Fruit fly (Drosophila melanogaster) Kc167 (cell line): ENCODE measurements around the gene EMC6.

Source experiments
- Myc ChIP-seq: fragments of >200 bp; optimal IDR thresholded peaks from 2 replicates; lab custom pipeline; 2017; ENCODE audit warnings: missing external identifiers
- Sin3A ChIP-seq: fragments of >200 bp; optimal IDR thresholded peaks from 2 replicates; lab custom pipeline; 2018; ENCODE audit warnings: missing external identifiers
- h ChIP-seq: fragments of >200 bp; optimal IDR thresholded peaks from 3 replicates; lab custom pipeline; 2018; ENCODE audit warnings: missing external identifiers
- insv ChIP-seq: fragments of >200 bp; optimal IDR thresholded peaks from 3 replicates; lab custom pipeline; 2018; ENCODE audit warnings: missing external identifiers
- psq ChIP-seq: fragments of >200 bp; optimal IDR thresholded peaks from 2 replicates; lab custom pipeline; 2017; ENCODE audit warnings: missing external identifiers
- ttk ChIP-seq: sonication (Bioruptor generic); optimal IDR thresholded peaks from 2 replicates; lab custom pipeline; 2017; ENCODE audit warnings: missing external identifiers

EMC6 gene

DNA sequence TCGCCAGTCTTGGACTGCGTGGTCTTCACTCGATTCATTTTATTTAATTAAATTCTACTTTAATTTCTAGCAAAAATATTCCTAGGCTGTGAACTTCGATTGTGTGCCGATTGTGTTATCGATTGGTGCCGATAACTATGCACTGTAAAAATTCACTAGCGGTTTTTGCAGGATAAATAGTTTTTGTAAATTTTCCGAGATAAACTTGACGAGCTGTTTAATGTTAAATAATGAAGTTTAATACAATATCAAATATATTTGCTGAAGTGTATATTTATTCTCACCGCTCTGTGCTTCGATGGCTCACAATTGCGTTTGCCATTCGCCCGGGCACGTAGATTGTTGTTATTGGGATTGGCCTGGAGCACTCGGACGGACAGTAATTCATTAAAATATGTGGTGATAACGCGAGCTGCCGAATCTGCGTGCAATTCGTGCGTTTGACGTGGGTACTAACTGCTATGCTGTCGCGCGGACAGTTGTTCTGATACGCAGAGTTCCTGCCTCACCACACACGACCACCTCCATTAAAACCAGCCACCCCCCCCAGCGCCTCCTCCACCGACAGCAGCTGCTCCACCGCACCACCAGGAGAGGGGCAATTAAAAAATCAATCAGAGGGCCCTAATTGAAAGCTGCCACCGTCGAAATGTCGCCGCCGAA lies at the start of gene EMC6, which contains the start of gene Hr96:
Gene EMC6 (minus strand): TSS at position 123 of the 663 bp plus-strand sequence.
Gene Hr96 (plus strand): TSS at position 341 of the 663 bp plus-strand sequence.
- TF ChIP-seq ttk (no peak), Myc (no peak), insv (no peak), h (no peak)

DNA sequence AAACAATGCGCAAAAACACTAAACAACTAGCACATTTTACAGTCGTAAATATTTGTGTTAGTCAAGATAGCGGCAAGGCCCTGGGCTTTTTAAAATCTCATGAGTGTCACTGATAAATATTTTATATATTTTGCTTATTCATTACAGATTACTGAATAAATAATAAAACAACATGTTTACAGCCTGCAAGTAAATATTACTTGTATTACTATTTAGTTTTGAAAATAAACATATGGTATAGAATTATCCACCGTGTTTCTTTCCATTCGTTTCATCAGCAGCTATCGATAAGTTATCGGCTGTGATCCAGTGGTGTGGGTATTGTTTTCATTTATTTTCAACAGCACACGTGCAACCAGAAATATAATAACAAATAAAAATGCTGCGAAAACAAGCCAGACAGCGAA lies 49.7 kb upstream of the EMC6 start, which contains the start of the genes shams and CG11920:
Gene shams (minus strand): TSS at position 50 of the 407 bp plus-strand sequence.
Gene CG11920 (plus strand): TSS at position 320 of the 407 bp plus-strand sequence.
- TF ChIP-seq Myc (no peak), psq (no peak), ttk (no peak), h (no peak), insv (no peak), Sin3A (lab: Kevin White, UChicago) (no peak)

DNA sequence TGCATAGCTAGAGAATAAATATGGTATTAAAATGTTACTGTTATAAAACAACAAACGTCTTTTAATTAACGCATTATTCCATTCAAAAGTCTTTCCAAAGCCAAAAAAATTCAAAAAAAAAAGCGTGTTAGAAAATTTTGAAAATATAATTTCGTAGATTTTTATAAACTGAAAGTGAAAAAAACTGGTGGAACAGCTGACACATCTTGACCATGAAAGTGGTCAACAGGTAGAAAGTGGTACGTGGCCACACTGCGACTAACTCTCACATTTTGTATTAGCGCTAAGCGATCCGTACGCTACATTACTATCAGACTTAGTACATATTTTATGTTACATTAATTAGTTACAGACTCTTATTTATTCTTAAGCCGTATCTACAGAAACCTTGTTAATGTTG lies 46.1 kb upstream of the EMC6 start, which contains the start of gene CG11836:
Gene CG11836 (plus strand): TSS at position 256 of the 400 bp plus-strand sequence.
- TF ChIP-seq Myc (no peak), h (no peak), Sin3A (lab: Kevin White, UChicago) (no peak), psq (no peak)

DNA sequence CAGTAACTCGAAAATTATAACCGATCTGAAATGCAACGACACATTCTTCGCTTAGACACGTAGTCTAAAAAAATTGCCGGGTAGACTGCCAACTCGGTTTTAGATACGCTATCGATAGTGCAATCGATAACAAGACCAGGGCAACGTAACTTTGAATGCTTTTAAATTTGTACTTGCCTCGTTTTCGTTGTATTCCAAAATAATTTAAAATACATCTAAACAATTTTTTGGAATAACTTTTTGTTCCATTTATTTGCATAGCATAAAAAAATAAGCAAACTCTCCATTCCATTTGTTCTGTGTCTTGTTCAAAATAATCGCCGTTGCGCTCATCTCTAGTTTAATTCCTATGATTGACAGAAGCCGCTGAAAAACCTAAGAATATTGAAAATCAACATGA lies 44.8 kb upstream of the EMC6 start, which contains the start of the genes Stt3B and CG11839:
Gene Stt3B (minus strand): TSS at position 69 of the 400 bp plus-strand sequence.
Gene CG11839 (plus strand): TSS at position 359 of the 400 bp plus-strand sequence.
- TF ChIP-seq ttk (no peak), Sin3A (lab: Kevin White, UChicago) (no peak), psq (no peak), h (no peak), insv (no peak), Myc (no peak)

DNA sequence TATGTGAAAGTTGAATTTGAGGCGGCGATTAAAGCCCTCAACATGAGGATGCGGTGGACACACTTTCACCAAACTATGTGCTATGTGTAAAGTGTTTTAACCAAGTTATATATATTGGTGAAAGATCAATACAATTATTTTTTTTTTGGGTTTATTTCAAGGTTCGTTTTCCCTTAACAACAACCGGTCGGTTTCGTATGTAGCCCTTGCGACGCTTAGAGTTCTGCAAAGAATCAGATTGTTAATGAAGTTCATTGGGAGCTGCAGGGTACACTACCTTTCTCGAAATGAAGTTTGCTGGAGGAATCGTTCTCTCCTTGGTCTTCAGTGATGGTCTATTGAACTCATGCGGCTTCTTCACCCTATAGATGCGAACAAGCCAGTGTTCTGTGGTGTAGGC lies 42.0 kb upstream of the EMC6 start:
- TF ChIP-seq insv (no peak), h (no peak), Sin3A (lab: Kevin White, UChicago) (no peak), psq (no peak), ttk (no peak), Myc (no peak)

dm6 chr3R:25064907-25065841 lies 40.4 kb upstream of the EMC6 start, which contains the start of the genes veli and PQBP1:
Gene veli, minus strand, starts transcription at chr3R:25065591.
Gene PQBP1, plus strand, starts transcription at chr3R:25065791.
- TF ChIP-seq Myc (no peak), ttk (no peak), psq (no peak), insv (no peak), Sin3A (lab: Kevin White, UChicago) (no peak), h (no peak)

DNA sequence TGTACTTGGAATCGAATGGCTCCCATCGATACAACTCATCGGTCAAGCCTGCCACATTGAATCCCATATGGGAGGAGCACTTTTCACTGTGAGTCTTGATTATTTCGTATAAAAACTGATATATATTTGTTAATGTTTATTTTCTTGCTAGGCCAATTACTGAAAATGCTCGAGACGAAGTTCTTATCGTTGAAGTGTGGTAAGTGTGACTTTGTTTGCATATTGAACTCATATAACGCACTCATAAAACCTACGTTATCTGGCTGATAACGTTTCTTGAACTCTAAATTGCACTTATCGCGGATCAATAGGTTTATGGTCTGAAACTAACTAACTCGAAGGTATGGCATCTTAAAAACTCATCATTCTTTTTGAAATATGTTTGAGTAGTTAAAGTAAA lies 35.6 kb upstream of the EMC6 start:
- TF ChIP-seq ttk: no peak
- no peak for TF ChIP-seq Myc
- TF ChIP-seq h: no peak
- TF ChIP-seq insv: no peak
- TF ChIP-seq Sin3A (lab: Kevin White, UChicago): no peak
- TF ChIP-seq psq: no peak

dm6 chr3R:25056488-25057157 lies 31.8 kb upstream of the EMC6 start:
- no peak for TF ChIP-seq psq
- TF ChIP-seq ttk: no peak
- no peak for TF ChIP-seq insv
- TF ChIP-seq Myc: no peak

DNA sequence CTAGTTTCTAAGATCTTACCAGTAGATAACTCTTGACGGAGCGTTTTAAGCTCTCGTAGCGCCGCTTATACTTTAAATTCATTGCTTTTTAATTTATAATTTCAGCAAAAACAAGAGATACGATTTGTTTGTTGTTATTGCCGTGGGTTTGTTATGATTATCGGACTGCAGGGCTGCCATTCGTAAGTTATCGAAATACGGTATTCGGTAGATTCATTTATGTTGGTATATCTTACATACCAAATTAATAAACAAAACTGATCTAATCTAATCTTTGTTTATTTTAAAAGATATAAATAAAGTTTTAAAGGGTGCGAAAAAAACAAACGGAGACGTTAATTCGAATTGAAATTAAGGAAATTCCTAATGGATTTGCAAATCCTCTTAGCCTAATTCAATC lies 31.2 kb upstream of the EMC6 start, which contains the start of the genes CG31111 and stac:
Gene CG31111 (minus strand): TSS at position 162 of the 400 bp plus-strand sequence.
Gene stac (plus strand): TSS at position 271 of the 400 bp plus-strand sequence.
- no peak for TF ChIP-seq psq
- no peak for TF ChIP-seq h
- no peak for TF ChIP-seq Sin3A (lab: Kevin White, UChicago)

DNA sequence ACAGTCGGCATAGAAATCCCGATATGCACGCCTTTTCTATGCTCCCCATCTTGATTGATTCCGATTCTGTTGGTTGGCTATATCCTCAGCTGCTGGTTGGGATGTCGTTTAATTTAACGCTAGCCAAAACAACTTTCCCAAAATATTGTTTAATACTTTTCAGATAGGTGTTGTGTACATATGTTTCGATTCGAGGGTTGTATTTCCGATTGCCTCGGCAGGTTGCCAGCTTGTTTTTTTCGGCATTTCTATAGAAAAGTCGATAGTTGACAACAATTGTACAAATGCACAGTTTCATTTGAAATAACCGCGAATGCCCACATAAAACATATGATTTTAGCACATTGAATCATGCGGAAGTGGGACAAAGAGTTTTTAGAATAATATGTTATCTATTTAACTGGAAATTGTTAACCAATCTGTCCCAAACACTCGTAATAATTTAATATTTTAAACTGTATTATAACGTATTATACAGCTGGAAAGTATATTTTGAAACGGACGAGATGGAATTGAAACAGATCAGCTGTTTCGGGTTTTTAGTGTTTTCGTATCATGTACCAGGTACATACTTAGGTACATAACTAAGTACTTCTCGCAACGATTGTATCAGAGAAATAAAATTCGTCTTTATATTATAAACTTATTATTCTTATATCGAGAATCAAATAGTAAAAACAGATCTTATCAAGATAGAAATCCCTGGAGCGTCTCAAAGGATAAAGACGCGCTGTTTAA lies 29.8 kb upstream of the EMC6 start, which contains the start of gene CG31109:
Gene CG31109 (minus strand): TSS at position 203 of the 738 bp plus-strand sequence.
- no peak for TF ChIP-seq h
- no peak for TF ChIP-seq psq
- TF ChIP-seq Sin3A (lab: Kevin White, UChicago): no peak
- TF ChIP-seq insv: no peak
- no peak for TF ChIP-seq ttk
- no peak for TF ChIP-seq Myc

- no peak for TF ChIP-seq Sin3A (lab: Kevin White, UChicago)
- no peak for TF ChIP-seq psq
- TF ChIP-seq h: no peak
- no peak for TF ChIP-seq insv
- no peak for TF ChIP-seq Myc
- no peak for TF ChIP-seq ttk
These were observed 26.8 kb upstream of the EMC6 start for dm6 chr3R:25051441-25052097.

DNA sequence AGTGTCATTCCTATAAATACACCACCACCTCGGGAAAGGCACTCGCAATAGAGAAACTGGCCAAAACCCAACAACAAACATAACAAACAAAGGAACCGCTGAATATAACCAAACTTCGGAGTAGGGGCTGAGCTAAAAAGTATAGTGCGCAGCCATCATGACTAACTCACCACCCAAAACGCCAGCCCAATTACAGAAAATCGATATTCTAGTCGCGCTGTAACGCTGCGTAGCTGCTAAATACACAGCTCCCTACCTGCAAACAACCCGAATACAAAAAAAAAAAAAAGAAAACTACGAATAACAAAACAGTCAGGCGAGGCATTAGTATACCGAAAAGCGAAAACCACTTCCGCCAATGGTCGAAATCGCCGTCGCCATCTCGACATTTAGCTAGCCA lies 25.8 kb upstream of the EMC6 start:
- TF ChIP-seq Myc (no peak), psq (no peak), Sin3A (lab: Kevin White, UChicago) (no peak), insv (no peak), ttk (no peak), h (no peak)
